Fruit fly (Drosophila melanogaster) ovary, adult (tissue): ENCODE results near the gene serp.
"Not testable (repeated sequence)": the region's sequence is repeated elsewhere in the genome, so short reads cannot be mapped to it uniquely, and the experiment has no call there.

ENCODE experiments used
- CG17801 ChIP-seq: fragments of 200-800 bp; optimal IDR thresholded peaks from 2 replicates; lab custom pipeline; 2019; ENCODE audit warnings: missing biosample characterization, mild to moderate bottlenecking, missing genetic modification characterization, moderate library complexity; ENCODE audit not compliant: partially characterized antibody

serp gene

DNA sequence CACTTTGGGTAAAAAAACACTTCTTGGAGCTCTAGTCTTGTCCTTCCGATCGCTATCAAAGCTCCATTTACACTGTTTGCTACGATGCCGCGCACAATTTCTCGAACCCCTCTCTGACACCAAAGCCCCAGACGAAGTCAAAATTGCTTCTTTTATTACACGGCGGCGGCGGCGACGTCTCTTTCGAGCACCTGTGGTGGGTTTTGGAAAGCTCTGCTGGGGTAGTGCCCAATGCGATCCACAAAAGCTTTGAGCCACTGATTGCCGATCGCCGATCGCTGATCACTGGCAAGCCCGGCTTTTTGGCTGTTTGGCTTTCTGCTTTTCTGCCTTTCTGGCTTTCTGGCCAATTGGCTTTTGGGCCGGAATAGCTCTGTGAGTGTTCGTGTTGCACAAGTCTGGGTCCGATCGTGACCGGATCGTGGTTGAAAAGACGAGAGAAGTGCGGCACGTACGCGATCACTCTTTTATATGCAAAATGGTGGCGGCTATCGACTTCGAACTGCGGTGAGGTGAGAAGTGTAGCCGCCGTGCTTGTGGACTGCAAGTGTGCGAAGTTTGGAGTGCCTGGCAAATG, at the start of gene serp:
Gene serp (minus strand): TSS at position 446 of the 577 bp plus-strand sequence.
- TF ChIP-seq CG17801 (GFP tag; lab: Kevin White, UChicago) = no peak

DNA sequence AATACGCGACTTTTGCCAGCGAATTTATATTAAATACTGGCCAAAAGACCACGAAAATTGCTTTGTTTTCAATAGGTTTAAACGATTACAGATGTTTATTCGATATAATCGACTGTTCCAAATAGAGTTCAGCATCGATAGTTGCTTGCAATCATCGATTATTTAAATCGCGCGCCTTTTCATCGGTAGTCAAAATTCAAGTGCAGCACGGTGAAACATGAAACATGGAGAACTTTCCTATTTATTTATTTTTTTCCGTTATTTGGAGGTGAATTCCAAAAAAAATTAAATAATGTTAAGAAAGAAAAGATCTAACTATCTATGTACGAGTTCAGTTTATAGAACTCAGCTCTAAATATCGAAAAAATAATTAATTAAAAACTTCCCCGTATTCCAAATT, 41.8 kb upstream of the serp start, which contains the start of gene CG42638:
Gene CG42638 (minus strand): TSS at position 101 of the 400 bp plus-strand sequence.
- not testable (repeated sequence) for TF ChIP-seq CG17801 (GFP tag; lab: Kevin White, UChicago)

- not testable (repeated sequence) for TF ChIP-seq CG17801 (GFP tag; lab: Kevin White, UChicago)
Measured at dm6 chr3L:19728694-19729093, 20.9 kb upstream of the serp start, which contains the start of gene CG42529. Gene CG42529, plus strand, starts transcription at chr3L:19728994.

DNA sequence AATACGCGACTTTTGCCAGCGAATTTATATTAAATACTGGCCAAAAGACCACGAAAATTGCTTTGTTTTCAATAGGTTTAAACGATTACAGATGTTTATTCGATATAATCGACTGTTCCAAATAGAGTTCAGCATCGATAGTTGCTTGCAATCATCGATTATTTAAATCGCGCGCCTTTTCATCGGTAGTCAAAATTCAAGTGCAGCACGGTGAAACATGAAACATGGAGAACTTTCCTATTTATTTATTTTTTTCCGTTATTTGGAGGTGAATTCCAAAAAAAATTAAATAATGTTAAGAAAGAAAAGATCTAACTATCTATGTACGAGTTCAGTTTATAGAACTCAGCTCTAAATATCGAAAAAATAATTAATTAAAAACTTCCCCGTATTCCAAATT, 10.4 kb upstream of the serp start, which contains the start of gene Trpml:
Gene Trpml (minus strand): TSS at position 101 of the 400 bp plus-strand sequence.
- not testable (repeated sequence) for TF ChIP-seq CG17801 (GFP tag; lab: Kevin White, UChicago)

DNA sequence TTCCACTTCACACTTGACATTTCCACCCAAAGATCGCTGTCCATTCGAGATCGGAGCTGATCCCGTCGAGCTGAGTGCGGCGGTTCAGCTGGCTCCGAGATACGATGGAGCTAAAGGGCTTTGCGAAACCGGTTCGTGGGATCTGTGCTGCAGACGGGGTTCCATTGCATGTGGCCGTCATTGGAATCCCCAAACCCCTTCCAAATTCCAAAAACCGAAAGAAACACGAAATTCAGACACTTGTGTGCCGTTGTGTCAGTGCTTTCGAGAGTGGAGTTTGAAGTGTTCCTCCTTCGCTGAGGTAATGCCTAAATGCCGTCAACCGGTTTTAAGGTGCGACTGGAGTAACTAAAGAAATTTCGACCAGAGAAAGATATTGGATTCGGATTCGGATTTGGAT, 2.9 kb downstream of the serp start:
- no peak for TF ChIP-seq CG17801 (GFP tag; lab: Kevin White, UChicago)

DNA sequence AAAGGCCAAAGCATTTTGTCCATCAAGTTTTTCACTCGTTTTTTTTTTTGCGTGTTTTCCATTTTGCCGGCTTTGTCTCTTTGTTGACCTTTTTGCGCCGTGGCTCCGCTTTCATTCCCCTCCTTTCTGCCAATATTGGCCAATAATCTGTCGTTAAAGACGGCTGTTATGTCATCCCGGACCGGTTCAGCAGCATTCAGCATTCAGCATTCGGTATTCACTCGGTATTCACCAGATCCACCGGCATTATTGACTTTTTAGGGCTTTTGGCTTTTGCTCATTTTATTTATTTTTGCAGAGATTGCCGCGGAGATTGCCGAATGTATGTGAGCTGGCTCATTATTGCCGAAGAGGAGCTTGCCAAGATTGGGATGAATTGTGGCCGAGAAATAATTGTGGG, 4.5 kb downstream of the serp start:
- TF ChIP-seq CG17801 (GFP tag; lab: Kevin White, UChicago) = no peak

DNA sequence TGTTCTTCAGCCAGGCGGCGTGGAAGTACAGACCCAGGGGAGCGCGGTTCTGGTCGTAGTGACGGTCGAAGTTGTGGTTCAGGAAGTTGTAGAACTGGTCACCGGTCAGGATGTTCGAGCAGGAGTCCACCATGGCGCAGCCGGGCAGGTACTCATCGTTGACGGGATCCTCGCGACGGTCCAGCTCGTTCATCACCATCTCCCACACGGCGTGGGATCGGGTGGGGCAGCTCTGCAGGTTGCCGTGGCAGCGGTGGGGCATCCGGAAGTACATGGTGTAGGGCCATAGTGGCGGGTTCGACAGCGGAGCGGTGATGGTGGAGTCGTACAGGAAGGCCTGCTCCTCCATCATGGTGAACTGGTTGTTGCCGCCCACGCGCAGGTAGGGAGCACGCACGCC, 6.2 kb downstream of the serp start:
- TF ChIP-seq CG17801 (GFP tag; lab: Kevin White, UChicago) = no peak

DNA sequence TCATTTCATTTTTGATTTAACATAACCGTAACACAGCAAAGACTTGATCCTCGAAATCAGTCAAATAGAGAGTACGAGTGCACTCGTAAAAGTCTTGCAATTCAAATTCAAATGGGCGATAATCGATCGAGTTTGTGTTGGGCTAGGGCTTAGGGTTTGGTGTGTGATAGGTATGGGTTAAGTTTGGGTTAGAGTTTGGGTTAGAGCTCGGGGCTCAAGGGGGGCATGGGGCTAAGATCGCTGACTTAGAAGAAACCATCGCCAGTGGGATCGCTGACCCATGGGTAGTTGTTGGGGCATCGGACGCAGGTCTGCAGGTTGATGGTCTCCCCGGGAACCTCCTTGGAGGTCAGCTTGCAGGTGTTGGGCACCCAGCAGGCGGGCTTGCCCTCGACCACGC, 6.7 kb downstream of the serp start:
- no peak for TF ChIP-seq CG17801 (GFP tag; lab: Kevin White, UChicago)

dm6 chr3L:19700463-19700862, 7.4 kb downstream of the serp start:
- TF ChIP-seq CG17801 (GFP tag; lab: Kevin White, UChicago) = no peak

DNA sequence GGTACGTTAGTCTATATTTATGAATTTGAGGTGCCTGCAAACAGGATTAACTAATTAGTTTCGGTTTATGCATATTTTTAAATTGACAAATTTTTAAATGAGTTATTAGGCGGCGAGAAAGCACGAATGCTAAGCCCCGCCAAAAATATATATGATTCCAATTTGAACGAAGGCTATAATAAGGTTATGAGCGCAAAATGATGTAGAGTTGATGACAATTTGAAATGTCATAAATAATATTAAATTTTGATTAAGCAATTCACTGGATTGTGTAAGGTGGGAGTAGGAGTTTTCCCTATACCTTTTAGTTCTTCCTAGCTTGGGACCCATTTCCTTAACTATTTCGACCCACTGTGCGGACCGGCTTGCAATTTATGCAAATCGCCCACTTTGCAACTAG, 8.2 kb downstream of the serp start:
- no peak for TF ChIP-seq CG17801 (GFP tag; lab: Kevin White, UChicago)

- TF ChIP-seq CG17801 (GFP tag; lab: Kevin White, UChicago) = no peak
Measured at dm6 chr3L:19698651-19699050, 9.2 kb downstream of the serp start.

dm6 chr3L:19697395-19697978, 10.3 kb downstream of the serp start:
- TF ChIP-seq CG17801 (GFP tag; lab: Kevin White, UChicago) = no peak

- no peak for TF ChIP-seq CG17801 (GFP tag; lab: Kevin White, UChicago)
Measured at dm6 chr3L:19696073-19696960, 11.5 kb downstream of the serp start.

DNA sequence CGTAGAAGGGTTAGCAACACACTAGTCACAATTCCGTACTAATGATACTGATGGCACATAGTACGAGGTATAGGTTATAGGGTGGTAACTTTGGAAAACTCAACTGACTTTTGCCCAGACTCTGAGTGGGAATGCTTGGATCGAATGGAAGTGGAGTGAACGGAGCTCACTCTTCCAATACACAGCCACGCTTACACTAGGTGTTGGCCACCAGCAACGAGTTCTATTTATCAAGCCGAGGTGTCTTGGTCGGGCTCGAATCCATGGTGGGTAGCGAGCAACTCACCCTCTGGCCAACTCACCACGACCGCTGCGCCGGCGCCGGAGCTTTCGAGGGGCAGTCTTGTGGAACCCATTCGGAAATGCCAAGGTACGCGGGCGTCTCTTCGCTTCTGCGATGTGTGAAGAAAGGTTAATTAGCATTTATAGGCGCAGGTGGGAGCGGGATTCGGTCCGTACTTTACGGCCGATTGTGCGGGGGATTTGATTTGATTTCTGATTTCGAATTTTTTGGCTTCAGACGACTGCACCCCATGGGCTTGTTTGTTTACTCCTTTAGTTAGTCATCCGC, 12.7 kb downstream of the serp start, which contains the start of gene verm:
Gene verm (minus strand): TSS at position 204 of the 571 bp plus-strand sequence.
- no peak for TF ChIP-seq CG17801 (GFP tag; lab: Kevin White, UChicago)

- TF ChIP-seq CG17801 (GFP tag; lab: Kevin White, UChicago) = no peak
Measured at dm6 chr3L:19694156-19694643, 13.6 kb downstream of the serp start.
